Fruit fly (Drosophila melanogaster) whole organism, embryonic: Measurements from ENCODE around the gene CG31551.

Source experiments
- Antp ChIP-seq: fragments of 200-800 bp; sonication (Bioruptor generic); optimal IDR thresholded peaks from 3 replicates; lab custom pipeline; 2016; ENCODE audit warnings: missing biosample characterization, missing genetic modification characterization
- BEAF-32 ChIP-seq: fragments of 200-800 bp; sonication (Bioruptor generic); optimal IDR thresholded peaks from 3 replicates; lab custom pipeline; 2017; ENCODE audit warnings: missing biosample characterization, missing genetic modification characterization, mild to moderate bottlenecking, moderate library complexity, missing genetic modification reagents
- CG11504 ChIP-seq: fragments of 200-800 bp; sonication (Bioruptor generic); optimal IDR thresholded peaks from 3 replicates; lab custom pipeline; 2019; ENCODE audit warnings: missing biosample characterization, mild to moderate bottlenecking, missing genetic modification characterization, moderate library complexity
- CG11723 ChIP-seq: fragments of 200-800 bp; sonication (Bioruptor generic); optimal IDR thresholded peaks from 2 replicates; lab custom pipeline; 2017; ENCODE audit warnings: missing biosample characterization, mild to moderate bottlenecking, missing genetic modification characterization
- CG13296 ChIP-seq: fragments of 200-800 bp; sonication (Bioruptor generic); optimal IDR thresholded peaks from 3 replicates; lab custom pipeline; 2018; ENCODE audit warnings: missing biosample characterization, mild to moderate bottlenecking, missing genetic modification characterization
- CG16813 ChIP-seq: fragments of 200-800 bp; sonication (Bioruptor generic); IDR thresholded peaks from 3 replicates; pipeline ENCODE4 v1.3.6; 2022; ENCODE audit warnings: missing biosample characterization, missing genetic modification characterization; ENCODE audit not compliant: partially characterized antibody
- CG18011 ChIP-seq: fragments of 200-800 bp; sonication (Bioruptor generic); optimal IDR thresholded peaks from 2 replicates; lab custom pipeline; 2017; ENCODE audit warnings: missing biosample characterization, missing genetic modification characterization, mild to moderate bottlenecking, moderate library complexity, missing genotype
- CG2129 ChIP-seq: fragments of 200-800 bp; sonication (Bioruptor generic); IDR thresholded peaks from 2 replicates; pipeline ENCODE4 v1.3.6; 2022; ENCODE audit warnings: missing biosample characterization, missing genetic modification characterization; ENCODE audit not compliant: partially characterized antibody
- CG34376 ChIP-seq: fragments of 200-800 bp; sonication (Bioruptor generic); optimal IDR thresholded peaks from 2 replicates; lab custom pipeline; 2018; ENCODE audit warnings: missing biosample characterization, mild to moderate bottlenecking, missing genetic modification characterization
- CG34422 ChIP-seq: fragments of 200-800 bp; sonication (Bioruptor generic); IDR thresholded peaks from 3 replicates; pipeline ENCODE4 v1.3.6; 2022; ENCODE audit warnings: missing biosample characterization, missing genetic modification characterization
- CG4360 ChIP-seq: fragments of 200-800 bp; sonication (Bioruptor generic); IDR thresholded peaks from 2 replicates; pipeline ENCODE4 v1.3.6; 2022; ENCODE audit warnings: missing biosample characterization, missing genetic modification characterization
- CG5953 ChIP-seq: fragments of 200-800 bp; sonication (Bioruptor generic); IDR thresholded peaks from 2 replicates; pipeline ENCODE4 v1.3.6; 2022; ENCODE audit warnings: missing biosample characterization, missing genetic modification characterization
- CG8478 ChIP-seq: fragments of >200 bp; optimal IDR thresholded peaks from 2 replicates; lab custom pipeline; 2018
- CG8924 ChIP-seq: fragments of 200-800 bp; optimal IDR thresholded peaks from 3 replicates; lab custom pipeline; 2019; ENCODE audit warnings: missing biosample characterization, mild to moderate bottlenecking, missing genetic modification characterization, moderate library complexity
- CG9932 ChIP-seq: fragments of 200-800 bp; sonication (Bioruptor generic); IDR thresholded peaks from 2 replicates; pipeline ENCODE4 v1.3.6; 2022; ENCODE audit warnings: missing biosample characterization, missing genetic modification characterization
- E2f1 ChIP-seq: fragments of 200-800 bp; sonication (Bioruptor generic); IDR thresholded peaks from 2 replicates; pipeline ENCODE4 v1.3.6; 2022; ENCODE audit warnings: missing biosample characterization, missing genetic modification characterization
- Gug ChIP-seq: fragments of 200-800 bp; sonication (Bioruptor generic); IDR thresholded peaks from 4 replicates; pipeline ENCODE4 v1.3.6; 2022; ENCODE audit warnings: missing biosample characterization, missing genetic modification characterization
- HLH4C ChIP-seq: fragments of 200-800 bp; sonication (Bioruptor generic); IDR thresholded peaks from 3 replicates; pipeline ENCODE4 v1.3.6; 2022; ENCODE audit warnings: missing biosample characterization, missing genetic modification characterization; ENCODE audit not compliant: partially characterized antibody
- MBD-R2 ChIP-seq: fragments of 200-800 bp; sonication (Bioruptor generic); IDR thresholded peaks from 2 replicates; pipeline ENCODE4 v1.3.6; 2022; ENCODE audit warnings: missing biosample characterization, missing genetic modification characterization
- MESR4 ChIP-seq: fragments of 200-800 bp; sonication (Bioruptor generic); optimal IDR thresholded peaks from 2 replicates; lab custom pipeline; 2018; ENCODE audit warnings: missing biosample characterization, mild to moderate bottlenecking, missing genetic modification characterization, moderate library complexity
- Meics ChIP-seq: fragments of 200-800 bp; sonication (Bioruptor generic); optimal IDR thresholded peaks from 2 replicates; lab custom pipeline; 2017; ENCODE audit warnings: missing biosample characterization, mild to moderate bottlenecking, missing genetic modification characterization
- NC2α ChIP-seq: fragments of 200-800 bp; sonication (Bioruptor generic); optimal IDR thresholded peaks from 2 replicates; lab custom pipeline; 2016; ENCODE audit warnings: missing biosample characterization, missing genetic modification characterization
- Opbp ChIP-seq: fragments of 200-800 bp; sonication (Bioruptor generic); IDR thresholded peaks from 3 replicates; pipeline ENCODE4 v1.3.6; 2022; ENCODE audit warnings: missing biosample characterization, missing genetic modification characterization; ENCODE audit not compliant: partially characterized antibody
- Pdp1 ChIP-seq, 2 experiments: fragments of 200-800 bp; sonication (Bioruptor generic); optimal IDR thresholded peaks; 3 replicates each; lab custom pipeline; 2016; ENCODE audit warnings: missing biosample characterization in 2 of 2, missing genetic modification characterization in 2 of 2, mild to moderate bottlenecking in 1 of 2, moderate library complexity in 1 of 2
- Rfx ChIP-seq: fragments of 200-800 bp; sonication (Bioruptor generic); IDR thresholded peaks from 2 replicates; pipeline ENCODE4 v1.3.6; 2022; ENCODE audit warnings: missing biosample characterization, missing genetic modification characterization
- Sry-δ ChIP-seq: fragments of 200-800 bp; sonication (Bioruptor generic); optimal IDR thresholded peaks from 2 replicates; lab custom pipeline; 2016; ENCODE audit warnings: missing biosample characterization, missing genetic modification characterization
- bowl ChIP-seq: fragments of 200-800 bp; sonication (Bioruptor generic); IDR thresholded peaks from 2 replicates; pipeline ENCODE4 v1.3.6; 2022; ENCODE audit warnings: missing biosample characterization, missing genetic modification characterization
- chinmo ChIP-seq: fragments of 200-800 bp; sonication (Bioruptor generic); IDR thresholded peaks from 4 replicates; pipeline ENCODE4 v1.3.6; 2022; ENCODE audit warnings: missing biosample characterization, missing genetic modification characterization; ENCODE audit not compliant: partially characterized antibody
- crol ChIP-seq: fragments of 200-800 bp; sonication (Bioruptor generic); IDR thresholded peaks from 2 replicates; pipeline ENCODE4 v1.3.6; 2022; ENCODE audit warnings: missing biosample characterization, missing genetic modification characterization
- dysf ChIP-seq: fragments of 200-800 bp; sonication (Bioruptor generic); IDR thresholded peaks from 3 replicates; pipeline ENCODE4 v1.3.6; 2022; ENCODE audit warnings: missing biosample characterization, missing genetic modification characterization
- jigr1 ChIP-seq: fragments of 200-800 bp; sonication (Bioruptor generic); IDR thresholded peaks from 3 replicates; pipeline ENCODE4 v1.3.6; 2022; ENCODE audit warnings: missing biosample characterization, missing genetic modification characterization
- ken ChIP-seq: fragments of 200-800 bp; sonication (Bioruptor generic); IDR thresholded peaks from 3 replicates; pipeline ENCODE4 v1.3.6; 2022; ENCODE audit warnings: missing biosample characterization, missing genetic modification characterization
- lmd ChIP-seq: fragments of 200-800 bp; sonication (Bioruptor generic); IDR thresholded peaks from 2 replicates; pipeline ENCODE4 v1.3.6; 2022; ENCODE audit warnings: missing biosample characterization, missing genetic modification characterization
- oc ChIP-seq: fragments of 200-800 bp; sonication (Bioruptor generic); optimal IDR thresholded peaks from 2 replicates; lab custom pipeline; 2018; ENCODE audit warnings: missing biosample characterization, mild to moderate bottlenecking, missing genetic modification characterization, moderate library complexity
- pan ChIP-seq, 4 experiments: fragments of >200 bp in 3 of 4; fragments of 200-800 bp in 1 of 4; sonication (Bioruptor generic) in 1 of 4; optimal IDR thresholded peaks in 3 of 4; IDR thresholded peaks in 1 of 4; 2 replicates each; pipeline versions ENCODE4 v1.3.6 to Lab custom; 2017 to 2022; ENCODE audit warnings: missing biosample characterization in 2 of 4, missing genetic modification characterization in 2 of 4, mixed read lengths in 1 of 4
- phol ChIP-seq: fragments of 200-800 bp; sonication (Bioruptor generic); optimal IDR thresholded peaks from 3 replicates; lab custom pipeline; 2018; ENCODE audit warnings: missing biosample characterization, mild to moderate bottlenecking, missing genetic modification characterization, moderate library complexity
- prd ChIP-seq, 3 experiments: fragments of >200 bp in 2 of 3; fragments of 200-800 bp in 1 of 3; sonication (Bioruptor generic) in 1 of 3; optimal IDR thresholded peaks in 2 of 3; IDR thresholded peaks in 1 of 3; 2 replicates in 2 of 3; 3 replicates in 1 of 3; pipeline versions ENCODE4 v1.3.6 to Lab custom; 2017 to 2022; ENCODE audit warnings: missing biosample characterization in 1 of 3, missing genetic modification characterization in 1 of 3
- pzg ChIP-seq: fragments of 200-800 bp; sonication (Bioruptor generic); optimal IDR thresholded peaks from 3 replicates; lab custom pipeline; 2018; ENCODE audit warnings: missing biosample characterization, mild to moderate bottlenecking, missing genetic modification characterization, moderate library complexity
- sim ChIP-seq: fragments of 200-800 bp; sonication (Bioruptor generic); IDR thresholded peaks from 2 replicates; pipeline ENCODE4 v1.3.6; 2022; ENCODE audit warnings: missing biosample characterization, missing genetic modification characterization
- sisA ChIP-seq: fragments of 200-800 bp; sonication (Bioruptor generic); IDR thresholded peaks from 2 replicates; pipeline ENCODE4 v1.3.6; 2022; ENCODE audit warnings: missing biosample characterization, missing genetic modification characterization
- sna ChIP-seq: fragments of 200-800 bp; sonication (Bioruptor generic); IDR thresholded peaks from 2 replicates; pipeline ENCODE4 v1.3.6; 2022; ENCODE audit warnings: missing biosample characterization, missing genetic modification characterization; ENCODE audit not compliant: partially characterized antibody
- stc ChIP-seq: fragments of 200-800 bp; sonication (Bioruptor generic); IDR thresholded peaks from 2 replicates; pipeline ENCODE4 v1.3.6; 2022; ENCODE audit warnings: missing biosample characterization, missing genetic modification characterization
- ttk ChIP-seq: fragments of 200-800 bp; sonication (Bioruptor generic); IDR thresholded peaks from 2 replicates; pipeline ENCODE4 v2.1.2; 2022; ENCODE audit warnings: missing biosample characterization, missing genetic modification characterization
- vvl ChIP-seq: fragments of 200-800 bp; sonication (Bioruptor generic); IDR thresholded peaks from 2 replicates; pipeline ENCODE4 v1.3.6; 2022; ENCODE audit warnings: missing biosample characterization, missing genetic modification characterization
- zen ChIP-seq: fragments of 200-800 bp; sonication (Bioruptor generic); optimal IDR thresholded peaks from 3 replicates; lab custom pipeline; 2018; ENCODE audit warnings: missing biosample characterization, mild to moderate bottlenecking, missing genetic modification characterization, moderate library complexity
- zfh1 ChIP-seq: fragments of 200-800 bp; sonication (Bioruptor generic); IDR thresholded peaks from 3 replicates; pipeline ENCODE4 v1.3.6; 2022; ENCODE audit warnings: missing biosample characterization, missing genetic modification characterization

The CG31551 gene

DNA sequence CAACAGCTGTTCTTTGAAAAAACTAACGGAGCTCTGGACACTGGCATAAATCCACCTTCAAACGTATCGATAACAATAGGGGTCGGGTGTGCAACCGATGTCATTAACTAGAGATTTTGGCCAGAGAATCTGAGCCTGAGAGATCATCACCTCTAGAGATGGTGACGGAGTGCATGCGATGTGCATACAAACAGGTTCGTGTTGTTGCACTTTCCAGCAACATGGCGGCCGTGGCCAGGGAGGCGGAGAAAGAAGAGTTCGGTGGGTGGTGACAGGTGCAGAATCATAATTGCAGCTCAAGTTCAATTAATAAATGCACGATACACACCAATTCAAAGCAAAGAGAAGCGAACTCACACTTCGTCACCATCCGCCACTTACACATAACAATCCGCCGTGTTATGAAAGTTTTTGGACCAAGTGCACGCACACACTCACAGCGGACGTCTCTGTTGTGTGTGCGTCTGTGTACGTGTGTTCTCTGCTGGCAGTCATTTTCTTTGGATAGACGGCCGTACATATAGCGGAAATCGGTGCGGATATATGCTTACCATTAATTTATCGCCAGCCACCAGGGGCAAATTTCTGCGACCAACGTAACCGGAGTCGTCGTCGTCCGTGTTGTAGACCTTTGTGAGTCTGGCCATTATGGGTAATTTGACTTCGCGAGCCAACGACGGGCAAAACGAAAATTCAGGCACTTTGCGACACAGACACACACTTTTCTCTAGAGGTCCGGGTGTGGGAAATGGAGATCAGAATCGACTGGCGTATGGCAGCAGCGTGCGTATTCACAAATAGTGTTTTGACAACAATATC is 31.5 kb downstream of the CG31551 start (continued):
- TF ChIP-seq Sry-δ (GFP tag; lab: Kevin White, UChicago) (peak; percentile 78), sisA (GFP tag; lab: Robert Waterston, UW) (0 out of 2 replicates have a peak, but pooled peaks have one; percentile 25), CG16813 (peak; percentile 39; the same call in 1 of the 3 replicates), Opbp (GFP tag; lab: Robert Waterston, UW) (0 out of 3 replicates have a peak, but pooled peaks have one; percentile 25), prd (optimal IDR thresholded peaks at IDR 0.05; lab: Kevin White, UChicago) (no peak), prd (GFP tag; IDR thresholded peaks at IDR 0.05; lab: Robert Waterston, UW) (peak; percentile 15; the same call in 1 of the 3 replicates), NC2α (no peak), stc (GFP tag; lab: Robert Waterston, UW) (no peak), zen (peak; percentile 25), sna (GFP tag; lab: Robert Waterston, UW) (peak; percentile 40; the same call in 1 of the 2 replicates), CG4360 (peak; percentile 46; the same call in 1 of the 2 replicates), Rfx (GFP tag; lab: Robert Waterston, UW) (peak; percentile 26), MBD-R2 (GFP tag; lab: Robert Waterston, UW) (peak; percentile 17; the same call in 1 of the 2 replicates), chinmo (0 out of 4 replicates have a peak, but pooled peaks have one; percentile 23), CG13296 (GFP tag; lab: Kevin White, UChicago) (peak; percentile 12), CG2129 (GFP tag; lab: Robert Waterston, UW) (peak; percentile 24; the same call in 1 of the 2 replicates), Antp (GFP tag; lab: Kevin White, UChicago) (peak; percentile 3), Meics (peak; percentile 49), ken (0 out of 3 replicates have a peak, but pooled peaks have one; percentile 10), CG18011 (GFP tag; lab: Kevin White, UChicago) (peak; percentile 2), sim (GFP tag; lab: Robert Waterston, UW) (no peak), dysf (GFP tag; lab: Robert Waterston, UW) (peak; percentile 43; the same call in 1 of the 3 replicates), crol (0 out of 2 replicates have a peak, but pooled peaks have one; percentile 21), vvl (GFP tag; lab: Robert Waterston, UW) (peak; percentile 31; the same call in 1 of the 2 replicates), lmd (GFP tag; lab: Robert Waterston, UW) (0 out of 2 replicates have a peak, but pooled peaks have one; percentile 4), pan (optimal IDR thresholded peaks at IDR 0.05; lab: Kevin White, UChicago) (no peak), pan (GFP tag; optimal IDR thresholded peaks at IDR 0.05 in 1 of 2, IDR thresholded peaks at IDR 0.05 in 1 of 2) (peak in 1 of 2 experiments; percentile 19), CG8478 (lab: Kevin White, UChicago) (peak; percentile 84), MESR4 (GFP tag; lab: Kevin White, UChicago) (peak; percentile 84), CG34422 (peak; percentile 20; the same call in 1 of the 3 replicates), bowl (no peak), phol (peak; percentile 87), E2f1 (GFP tag; lab: Robert Waterston, UW) (peak; percentile 24; the same call in 1 of the 2 replicates), oc (tag; lab: Kevin White, UChicago) (no peak), CG11504 (no peak), ttk (0 out of 2 replicates have a peak, but pooled peaks have one; percentile 10), CG5953 (GFP tag; lab: Robert Waterston, UW) (no peak), Gug (GFP tag; lab: Robert Waterston, UW) (peak; percentile 19; the same call in 1 of the 4 replicates), CG8924 (tag; lab: Kevin White, UChicago) (no peak), zfh1 (0 out of 3 replicates have a peak, but pooled peaks have one; percentile 43), CG9932 (peak; percentile 42; the same call in 1 of the 2 replicates), pzg (GFP tag; lab: Kevin White, UChicago) (no peak), Pdp1 (GFP tag; optimal IDR thresholded peaks at IDR 0.05; lab: Kevin White, UChicago) (peak in 1 of 2 experiments; percentile 97), BEAF-32 (GFP tag; lab: Kevin White, UChicago) (peak; percentile 49), CG34376 (GFP tag; lab: Kevin White, UChicago) (peak; percentile 70), CG11723 (GFP tag; lab: Kevin White, UChicago) (no peak), HLH4C (GFP tag; lab: Robert Waterston, UW) (no peak), jigr1 (GFP tag; lab: Robert Waterston, UW) (no peak)
